Worm (Caenorhabditis elegans): ENCODE results near the gene F59F5.5.

Gene F59F5.5

DNA sequence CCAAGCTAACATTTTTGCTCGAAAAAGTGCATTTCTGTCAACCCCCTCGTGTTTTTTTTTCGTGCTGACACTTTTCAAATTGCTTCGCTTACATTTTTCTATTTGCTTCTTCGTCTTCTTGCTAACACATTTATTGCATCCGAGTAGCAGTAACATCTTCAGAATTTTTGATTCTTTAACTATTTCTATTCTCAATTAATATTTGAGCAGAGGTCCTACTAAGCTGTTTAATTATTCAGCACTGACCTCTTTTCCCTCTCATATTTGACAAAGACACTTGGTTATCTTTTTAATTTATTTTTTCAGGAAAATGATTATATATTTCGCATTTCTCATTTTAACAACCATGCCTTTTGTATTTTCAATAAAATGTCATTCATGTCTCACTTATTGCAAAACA is at the start of gene F59F5.5:
TSS of gene F59F5.5 (plus strand) at position 301 of the 400 bp plus-strand sequence.
- no peak for TF ChIP-seq him-1 (tag; optimal IDR thresholded peaks at IDR 0.05)
- TF ChIP-seq dao-5 (tag; optimal IDR thresholded peaks at IDR 0.05), result no peak
- TF ChIP-seq W03F9.2 (tag; optimal IDR thresholded peaks at IDR 0.05), result no peak

DNA sequence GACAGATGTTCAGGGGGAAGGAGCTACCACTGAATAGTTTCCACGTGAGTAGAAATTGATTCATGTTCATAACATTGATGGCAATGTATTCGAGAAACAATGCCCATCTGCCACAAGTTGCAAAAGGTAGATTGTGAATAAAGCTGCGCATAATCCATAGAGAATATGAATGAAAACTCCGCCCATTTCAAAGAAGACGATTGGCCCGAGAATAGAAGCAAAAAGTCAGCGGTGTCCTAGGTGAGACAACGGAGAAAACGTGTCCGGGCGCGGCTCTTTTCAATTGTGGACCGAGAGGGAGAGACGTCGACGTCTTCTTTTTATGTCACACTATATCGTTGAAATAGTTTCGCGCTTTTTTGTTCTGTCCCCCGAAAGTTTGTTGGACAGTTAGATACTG is 46.2 kb upstream of the F59F5.5 start, which contains the start of gene vab-3:
TSS of gene vab-3 (plus strand) at position 301 of the 400 bp plus-strand sequence.
- no peak for TF ChIP-seq W03F9.2 (tag; optimal IDR thresholded peaks at IDR 0.05)
- no peak for TF ChIP-seq dao-5 (tag; optimal IDR thresholded peaks at IDR 0.05)
- no peak for TF ChIP-seq him-1 (tag; optimal IDR thresholded peaks at IDR 0.05)

DNA sequence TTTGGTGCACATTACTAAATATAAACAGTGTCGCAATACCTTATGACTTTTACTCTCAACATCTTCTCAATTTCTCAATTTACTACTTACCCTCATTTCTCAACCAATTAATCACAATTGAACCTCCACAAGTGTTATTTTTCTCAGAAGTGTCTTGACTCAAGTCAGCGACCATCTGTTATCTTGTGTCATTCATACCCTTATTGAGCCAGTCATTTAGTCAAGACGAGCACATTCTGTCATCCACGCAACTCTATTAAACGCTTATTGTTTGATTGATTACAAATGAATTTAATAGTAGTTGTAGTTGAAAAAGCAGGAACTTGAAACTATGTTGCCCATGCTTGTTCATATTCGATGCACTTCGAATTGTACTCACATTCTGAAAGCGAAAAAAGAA is 42.4 kb upstream of the F59F5.5 start:
- TF ChIP-seq him-1 (tag; optimal IDR thresholded peaks at IDR 0.05), result no peak
- TF ChIP-seq dao-5 (tag; optimal IDR thresholded peaks at IDR 0.05), result no peak
- TF ChIP-seq W03F9.2 (tag; optimal IDR thresholded peaks at IDR 0.05), result no peak

DNA sequence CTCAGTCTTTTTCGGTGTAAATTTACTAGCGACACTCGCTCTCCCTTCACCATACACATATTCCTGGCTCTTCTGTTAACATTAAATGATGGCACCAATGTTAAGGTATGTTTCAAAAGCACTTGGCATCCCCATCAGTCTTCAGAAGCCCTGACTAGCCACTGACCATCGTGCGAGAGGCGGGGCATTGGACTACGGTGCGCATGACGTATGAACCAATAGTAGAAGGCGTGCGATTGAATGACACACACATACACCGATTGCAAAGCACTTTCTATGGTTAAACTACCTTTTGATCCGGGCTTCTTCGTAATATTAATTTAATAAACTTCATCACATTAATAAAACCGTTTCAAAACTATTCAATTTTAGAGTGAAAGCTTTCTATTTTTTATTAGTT is 40.6 kb upstream of the F59F5.5 start:
- no peak for TF ChIP-seq dao-5 (tag; optimal IDR thresholded peaks at IDR 0.05)
- TF ChIP-seq him-1 (tag; optimal IDR thresholded peaks at IDR 0.05), result no peak
- no peak for TF ChIP-seq W03F9.2 (tag; optimal IDR thresholded peaks at IDR 0.05)

DNA sequence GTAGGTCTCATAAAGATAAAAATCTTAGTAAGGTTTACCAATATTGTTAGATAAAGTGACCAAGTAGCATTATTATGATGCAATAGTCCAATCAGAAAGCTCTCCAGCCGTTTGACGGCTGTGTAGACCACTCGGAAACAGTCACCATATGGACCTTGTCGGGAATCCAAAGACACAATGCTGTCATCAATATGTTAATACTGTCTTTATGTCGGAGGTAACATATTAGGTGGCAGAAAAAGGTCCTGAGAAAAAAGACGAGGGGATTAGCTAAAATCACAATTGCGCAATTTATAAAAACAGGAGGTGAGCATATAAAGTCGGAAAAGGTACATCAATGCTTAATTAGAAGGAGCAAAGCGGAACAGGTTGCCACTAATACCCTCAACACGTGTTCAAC is 37.8 kb upstream of the F59F5.5 start:
- TF ChIP-seq dao-5 (tag; optimal IDR thresholded peaks at IDR 0.05) (no peak), him-1 (tag; optimal IDR thresholded peaks at IDR 0.05) (no peak), W03F9.2 (tag; optimal IDR thresholded peaks at IDR 0.05) (no peak)

DNA sequence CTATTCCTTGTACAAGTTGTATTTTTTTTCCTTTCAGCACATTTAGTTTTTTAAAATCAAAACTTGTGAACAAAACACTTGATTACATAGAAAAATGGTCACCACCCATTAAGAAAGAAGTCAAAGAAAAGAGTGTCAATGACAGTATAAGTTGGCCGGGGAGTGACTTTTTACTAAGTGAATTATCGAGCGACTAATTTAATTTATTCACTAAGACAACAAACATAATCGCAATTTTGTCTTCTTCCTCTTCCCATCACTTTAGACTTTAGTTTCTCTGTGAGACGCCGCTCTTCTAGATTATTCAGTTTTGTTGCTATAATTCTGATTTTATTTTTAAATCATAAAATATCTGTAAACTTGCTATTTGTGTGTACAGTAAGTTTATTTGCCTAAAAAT is 31.8 kb upstream of the F59F5.5 start:
- no peak for TF ChIP-seq him-1 (tag; optimal IDR thresholded peaks at IDR 0.05)
- no peak for TF ChIP-seq dao-5 (tag; optimal IDR thresholded peaks at IDR 0.05)
- TF ChIP-seq W03F9.2 (tag; optimal IDR thresholded peaks at IDR 0.05), result no peak

DNA sequence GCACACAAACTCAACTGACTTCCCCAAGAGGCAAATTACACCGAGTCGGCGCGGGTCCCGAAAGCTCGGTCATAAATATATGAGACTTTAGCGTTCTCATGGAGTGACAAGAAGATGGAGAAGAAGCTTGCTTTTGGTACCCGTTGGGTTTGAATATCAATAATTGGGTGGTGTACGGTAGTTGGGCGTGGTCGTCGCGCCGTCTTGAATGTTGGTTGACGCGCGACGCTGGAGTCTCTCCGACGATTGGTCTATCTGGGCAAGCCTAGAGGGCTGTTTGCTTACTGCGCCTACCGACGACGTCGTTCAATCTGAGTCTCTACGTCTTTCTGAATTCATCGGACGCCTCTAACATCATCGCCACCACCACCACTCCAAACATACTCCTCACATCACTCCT is 31.0 kb upstream of the F59F5.5 start:
- no peak for TF ChIP-seq dao-5 (tag; optimal IDR thresholded peaks at IDR 0.05)
- no peak for TF ChIP-seq him-1 (tag; optimal IDR thresholded peaks at IDR 0.05)
- no peak for TF ChIP-seq W03F9.2 (tag; optimal IDR thresholded peaks at IDR 0.05)

DNA sequence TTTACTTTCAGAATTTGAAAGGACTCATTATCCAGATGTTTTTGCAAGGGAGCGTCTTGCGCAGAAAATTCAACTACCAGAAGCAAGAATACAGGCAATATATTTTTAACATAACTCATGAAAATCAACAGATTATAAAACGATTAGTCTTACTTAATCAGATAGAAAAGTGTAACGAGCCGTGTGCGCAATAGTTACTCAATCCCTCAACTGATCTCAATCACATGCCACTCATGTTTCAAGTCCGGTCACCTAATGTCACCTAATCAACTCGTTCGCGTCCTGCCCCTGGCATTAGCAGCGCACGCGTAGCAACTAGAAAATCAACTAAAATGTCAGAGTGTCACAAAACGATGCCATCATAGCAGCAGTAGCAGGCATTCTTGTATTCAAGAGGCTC is 29.3 kb upstream of the F59F5.5 start:
- TF ChIP-seq W03F9.2 (tag; optimal IDR thresholded peaks at IDR 0.05) (no peak), dao-5 (tag; optimal IDR thresholded peaks at IDR 0.05) (no peak), him-1 (tag; optimal IDR thresholded peaks at IDR 0.05) (no peak)

DNA sequence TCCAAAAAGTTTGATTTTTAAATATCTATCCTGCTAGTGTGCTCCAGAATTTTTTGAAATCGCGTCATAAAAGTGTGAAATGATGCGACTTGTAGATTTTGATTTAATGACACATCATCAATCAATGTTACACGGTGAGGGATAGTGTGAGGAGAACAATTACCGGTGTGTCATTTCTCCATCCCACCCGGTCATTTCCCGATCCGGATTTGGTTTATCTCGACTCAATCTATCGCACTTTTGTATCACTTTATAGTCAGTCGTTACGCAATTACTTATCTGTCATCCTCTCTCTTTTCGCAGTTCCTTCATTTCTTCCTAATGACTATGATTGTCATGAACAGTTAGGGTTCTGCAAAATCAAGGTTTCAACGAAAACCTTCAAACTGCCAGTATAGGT is 25.6 kb upstream of the F59F5.5 start:
- TF ChIP-seq dao-5 (tag; optimal IDR thresholded peaks at IDR 0.05), result no peak
- no peak for TF ChIP-seq him-1 (tag; optimal IDR thresholded peaks at IDR 0.05)

DNA sequence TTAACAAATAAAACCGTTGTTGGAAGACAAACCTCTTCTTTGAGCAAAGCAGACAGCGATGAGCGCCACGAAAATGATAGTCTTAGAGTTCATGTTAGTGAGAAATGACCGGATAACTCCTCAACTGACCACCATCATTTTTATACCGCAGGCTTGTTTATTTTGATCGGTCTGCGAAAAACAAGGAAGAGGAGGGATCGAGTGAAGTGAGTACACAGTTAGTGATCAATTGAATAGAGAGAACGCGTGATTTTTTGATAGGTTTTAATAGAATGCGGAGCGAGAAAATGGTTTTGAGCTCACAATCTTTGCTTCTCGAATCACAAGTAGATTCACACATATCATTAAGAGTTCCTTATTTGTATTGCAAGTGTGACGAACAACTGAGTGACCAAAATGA is 24.5 kb upstream of the F59F5.5 start, which contains the start of gene F14F3.4:
TSS of gene F14F3.4 (minus strand) at position 101 of the 400 bp plus-strand sequence.
- TF ChIP-seq W03F9.2 (tag; optimal IDR thresholded peaks at IDR 0.05), result no peak
- no peak for TF ChIP-seq him-1 (tag; optimal IDR thresholded peaks at IDR 0.05)
- no peak for TF ChIP-seq dao-5 (tag; optimal IDR thresholded peaks at IDR 0.05)

DNA sequence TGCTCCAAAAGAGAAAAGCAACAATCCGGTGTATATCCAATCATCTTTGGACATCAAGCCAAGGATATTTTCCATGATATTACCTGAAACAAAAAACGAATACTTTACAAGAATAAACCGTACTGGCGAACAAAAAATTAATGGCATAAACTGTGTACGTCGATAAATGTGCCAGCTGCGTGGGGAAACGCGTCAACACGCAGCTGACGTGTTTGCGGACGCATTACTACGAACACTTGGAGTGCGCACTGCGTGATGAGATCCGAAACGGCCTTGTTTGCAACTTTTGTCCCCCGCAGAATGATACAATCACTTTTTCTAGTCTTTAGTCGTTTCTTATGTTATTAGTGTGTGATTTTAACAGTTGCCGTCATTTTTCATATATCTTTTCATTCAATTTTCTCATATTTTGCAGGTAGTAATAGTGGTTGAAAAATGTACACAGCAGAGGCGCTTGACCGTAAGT is 21.3 kb upstream of the F59F5.5 start, which contains the start of the genes mboa-7 and git-1:
TSS of gene mboa-7 (minus strand) at position 83 of the 466 bp plus-strand sequence.
TSS of gene git-1 (plus strand) at position 416 of the 466 bp plus-strand sequence.
- TF ChIP-seq W03F9.2 (tag; optimal IDR thresholded peaks at IDR 0.05) (no peak), him-1 (tag; optimal IDR thresholded peaks at IDR 0.05) (no peak), dao-5 (tag; optimal IDR thresholded peaks at IDR 0.05) (no peak)

DNA sequence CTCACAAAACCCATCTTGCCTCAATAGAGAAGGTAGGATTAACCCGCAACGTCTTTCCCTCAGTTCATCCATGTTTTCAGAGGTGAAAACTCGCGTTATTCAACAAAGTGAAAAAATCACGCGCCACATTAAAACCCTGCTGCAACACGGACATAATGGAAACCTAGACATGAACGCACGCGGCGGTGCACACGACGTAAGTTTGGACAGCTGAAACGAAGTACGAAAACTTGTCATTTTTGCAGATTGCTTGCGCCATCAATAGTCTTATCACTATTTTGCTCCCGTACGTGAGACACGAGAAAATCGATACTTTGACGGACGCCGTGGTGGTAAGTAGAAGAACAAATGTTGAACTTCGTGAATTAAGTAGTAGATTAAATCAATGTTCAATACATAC is 18.4 kb upstream of the F59F5.5 start:
- TF ChIP-seq him-1 (tag; optimal IDR thresholded peaks at IDR 0.05), result no peak
- no peak for TF ChIP-seq W03F9.2 (tag; optimal IDR thresholded peaks at IDR 0.05)
- TF ChIP-seq dao-5 (tag; optimal IDR thresholded peaks at IDR 0.05), result no peak

DNA sequence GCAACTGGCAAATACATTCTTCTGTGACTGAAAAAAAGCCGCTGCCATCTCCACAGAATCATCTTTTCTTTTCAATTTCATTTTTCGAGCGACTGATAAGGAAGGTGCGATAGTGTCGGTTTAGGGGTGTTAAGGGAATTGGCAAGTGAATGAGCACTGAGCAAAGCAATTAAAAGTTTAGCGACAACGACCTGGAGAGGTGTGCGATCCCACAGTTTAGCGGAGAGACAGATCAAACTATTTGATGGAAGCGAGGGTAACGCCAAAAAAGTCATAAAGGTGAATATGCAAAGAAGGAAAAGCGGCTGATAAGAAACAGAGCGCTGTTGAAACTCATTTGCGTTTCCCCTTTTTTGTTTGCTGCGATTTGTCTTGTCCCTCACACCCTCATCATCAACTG is 16.8 kb upstream of the F59F5.5 start, which contains the start of the genes F14F3.5 and slcf-1:
TSS of gene F14F3.5 (minus strand) at position 234 of the 400 bp plus-strand sequence.
TSS of gene slcf-1 (plus strand) at position 302 of the 400 bp plus-strand sequence.
- TF ChIP-seq dao-5 (tag; optimal IDR thresholded peaks at IDR 0.05) (no peak), him-1 (tag; optimal IDR thresholded peaks at IDR 0.05) (no peak), W03F9.2 (tag; optimal IDR thresholded peaks at IDR 0.05) (no peak)

DNA sequence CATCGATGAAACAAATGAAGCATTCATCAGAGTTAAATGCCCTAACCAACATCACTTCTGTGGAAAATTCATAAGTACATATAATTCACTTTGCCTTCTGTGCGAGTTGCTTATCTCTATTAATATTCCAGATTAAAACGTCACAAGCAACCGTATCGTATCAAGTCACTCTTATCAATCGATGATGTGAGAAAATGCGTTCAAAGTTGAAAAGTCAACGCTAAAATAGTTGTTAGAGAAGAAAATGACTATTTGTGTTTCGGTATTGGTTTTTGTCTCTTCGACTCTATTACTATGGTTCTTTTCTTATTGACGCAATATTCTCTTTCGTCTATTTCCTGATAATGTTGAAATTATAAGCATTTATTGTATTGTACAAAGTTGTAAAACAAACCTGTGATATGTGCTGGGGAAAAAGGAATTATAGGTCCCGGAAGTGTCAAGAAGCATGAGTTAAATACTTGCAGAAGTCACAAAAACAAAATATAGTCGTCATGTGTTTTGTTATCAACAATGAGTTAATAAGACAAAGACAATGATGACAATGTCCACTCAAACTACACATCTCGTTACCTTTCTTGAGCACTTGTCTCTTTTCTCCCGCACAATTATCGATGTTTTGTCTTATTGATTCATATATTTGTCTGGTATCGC is 13.5 kb upstream of the F59F5.5 start:
- TF ChIP-seq him-1 (tag; optimal IDR thresholded peaks at IDR 0.05) (no peak), W03F9.2 (tag; optimal IDR thresholded peaks at IDR 0.05) (no peak), dao-5 (tag; optimal IDR thresholded peaks at IDR 0.05) (no peak)

DNA sequence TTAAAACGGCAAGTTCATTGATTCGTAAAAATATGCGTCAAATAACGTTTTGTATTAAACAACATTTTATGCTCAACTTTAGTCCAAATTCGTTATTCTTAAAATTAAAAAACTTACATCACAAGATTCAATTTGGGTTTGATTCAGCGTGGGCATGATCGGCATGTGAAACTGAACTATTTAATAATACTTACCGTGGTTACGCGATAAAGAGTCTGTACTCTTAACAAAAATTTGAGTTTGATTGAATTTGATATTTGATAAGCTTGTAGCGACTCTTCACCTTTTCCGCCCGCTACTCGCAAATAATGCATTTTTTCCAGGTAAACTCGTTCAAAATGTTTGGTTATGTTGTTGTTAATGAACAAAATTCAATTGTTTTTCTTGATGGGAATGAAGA is 12.4 kb upstream of the F59F5.5 start, which contains the start of gene glo-3:
TSS of gene glo-3 (plus strand) at position 253 of the 400 bp plus-strand sequence.
- no peak for TF ChIP-seq W03F9.2 (tag; optimal IDR thresholded peaks at IDR 0.05)
- TF ChIP-seq dao-5 (tag; optimal IDR thresholded peaks at IDR 0.05), result no peak
- TF ChIP-seq him-1 (tag; optimal IDR thresholded peaks at IDR 0.05), result no peak

Measured in whole organism, L4/young adult.